Worm (Caenorhabditis elegans): ENCODE data around the gene efn-2.

- TF ChIP-seq lin-39 (tag; optimal IDR thresholded peaks at IDR 0.05), result no peak
- TF ChIP-seq pha-4 (tag; optimal IDR thresholded peaks at IDR 0.05), result no peak
- TF ChIP-seq unc-39 (tag; optimal IDR thresholded peaks at IDR 0.05), result no peak
- TF ChIP-seq elt-2 (tag; optimal IDR thresholded peaks at IDR 0.05), result no peak
- TF ChIP-seq nhr-76 (tag; optimal IDR thresholded peaks at IDR 0.05), result no peak
- no peak for TF ChIP-seq nhr-23 (tag; optimal IDR thresholded peaks at IDR 0.05)
- TF ChIP-seq daf-12 (tag; optimal IDR thresholded peaks at IDR 0.05), result no peak
- TF ChIP-seq ama-1 (optimal IDR thresholded peaks at IDR 0.05), result no peak
- no peak for TF ChIP-seq ceh-16 (tag; optimal IDR thresholded peaks at IDR 0.05)
- no peak for TF ChIP-seq nfya-1 (tag; optimal IDR thresholded peaks at IDR 0.05; ENCODE audit: insufficient read depth)
- TF ChIP-seq mdl-1 (tag; optimal IDR thresholded peaks at IDR 0.05), result no peak
- TF ChIP-seq ztf-4 (tag; optimal IDR thresholded peaks at IDR 0.05), result no peak
- TF ChIP-seq nhr-67 (tag; optimal IDR thresholded peaks at IDR 0.05), result no peak
- TF ChIP-seq lin-15B (tag; optimal IDR thresholded peaks at IDR 0.05), result no peak
Observed at ce11 chrIV:10599983-10600382, 23.8 kb downstream of the efn-2 start, which contains the start of gene R09H10.1.

All from whole organism, L3 larva.